Worm (Caenorhabditis elegans): ENCODE results near the gene rsp-2.
A peak's percentile ranks its signal among the peaks of the same experiment; 100 is the strongest.

rsp-2 gene

ce11 chrII:11453025-11453424, 270 bp upstream of the rsp-2 start, which contains the start of gene rsp-1 (continued):
- peak; percentile 92 for TF ChIP-seq nhr-85 (tag)
- TF ChIP-seq rnt-1 (tag; optimal IDR thresholded peaks at IDR 0.05), result peak; percentile 94
- TF ChIP-seq lin-35 (GFP tag; optimal IDR thresholded peaks at IDR 0.05), result peak; percentile 90 to 94
- no peak for TF ChIP-seq tlp-1 (tag; optimal IDR thresholded peaks at IDR 0.05)
- TF ChIP-seq xbp-1 (tag; optimal IDR thresholded peaks at IDR 0.05), result peak; percentile 90
- TF ChIP-seq C16A3.4 (tag; optimal IDR thresholded peaks at IDR 0.05), result peak; percentile 95
- peak; percentile 89 for TF ChIP-seq lin-14 (GFP tag; optimal IDR thresholded peaks at IDR 0.05)
- TF ChIP-seq hpl-2 (GFP tag; optimal IDR thresholded peaks at IDR 0.05), result peak; percentile 80
- no peak for TF ChIP-seq mab-9 (GFP tag; IDR thresholded peaks at IDR 0.05)
- TF ChIP-seq elt-3 (tag; optimal IDR thresholded peaks at IDR 0.05), result peak in 4 of 6 experiments; percentile 24 to 96 (median 67)
- no peak for TF ChIP-seq ceh-90 (tag; optimal IDR thresholded peaks at IDR 0.05)
- TF ChIP-seq elt-2 (tag; optimal IDR thresholded peaks at IDR 0.05), result peak; percentile 76
- TF ChIP-seq nhr-71 (tag; optimal IDR thresholded peaks at IDR 0.05), result peak; percentile 93
- peak; percentile 29 for TF ChIP-seq fkh-4 (tag; optimal IDR thresholded peaks at IDR 0.05; ENCODE audit: borderline replicate concordance)
- peak; percentile 91 for TF ChIP-seq nhr-47 (tag; optimal IDR thresholded peaks at IDR 0.05)
- peak; percentile 89 for TF ChIP-seq dsc-1 (tag; optimal IDR thresholded peaks at IDR 0.05)
- peak; percentile 78 for TF ChIP-seq nhr-77 (tag; optimal IDR thresholded peaks at IDR 0.05)
- TF ChIP-seq nhr-19 (GFP tag; conservative IDR thresholded peaks at IDR 0.05), result peak; percentile 90
- no peak; the same call in 1 of the 2 replicates for TF ChIP-seq ceh-88 (GFP tag; IDR thresholded peaks at IDR 0.05)
- TF ChIP-seq lin-13 (GFP tag; optimal IDR thresholded peaks at IDR 0.05), result peak; percentile 89
- no peak for TF ChIP-seq egl-27 (tag; optimal IDR thresholded peaks at IDR 0.05)
- peak; percentile 17 for TF ChIP-seq aha-1 (tag; optimal IDR thresholded peaks at IDR 0.05)
- peak; percentile 84 for TF ChIP-seq lin-15B (tag; optimal IDR thresholded peaks at IDR 0.05)
- TF ChIP-seq ztf-11 (tag; optimal IDR thresholded peaks at IDR 0.05), result peak in 1 of 2 experiments; percentile 71
- peak; percentile 84 for TF ChIP-seq mep-1 (tag; optimal IDR thresholded peaks at IDR 0.05)
- peak; percentile 88 for TF ChIP-seq tbx-2 (tag; optimal IDR thresholded peaks at IDR 0.05)
- TF ChIP-seq nhr-20 (tag; optimal IDR thresholded peaks at IDR 0.05), result peak; percentile 94
- peak; percentile 82 for TF ChIP-seq C04F5.9 (tag; optimal IDR thresholded peaks at IDR 0.05)
- no peak for TF ChIP-seq nhr-12 (tag; optimal IDR thresholded peaks at IDR 0.05)
- TF ChIP-seq sup-37 (GFP tag; optimal IDR thresholded peaks at IDR 0.05), result peak; percentile 39
- TF ChIP-seq ceh-63 (GFP tag; optimal IDR thresholded peaks at IDR 0.05), result no peak
- TF ChIP-seq efl-3 (GFP tag; optimal IDR thresholded peaks at IDR 0.05), result no peak
- TF ChIP-seq snpc-4 (tag; optimal IDR thresholded peaks at IDR 0.05), result peak; percentile 81
- no peak for TF ChIP-seq nhr-76 (tag; optimal IDR thresholded peaks at IDR 0.05)
- peak in 1 of 2 experiments; percentile 85 for TF ChIP-seq mdl-1 (tag; optimal IDR thresholded peaks at IDR 0.05)
- TF ChIP-seq sox-4 (tag; optimal IDR thresholded peaks at IDR 0.05), result peak; percentile 45
- TF ChIP-seq unc-130 (tag; optimal IDR thresholded peaks at IDR 0.05), result peak; percentile 91
- TF ChIP-seq pax-3 (tag; optimal IDR thresholded peaks at IDR 0.05), result peak; percentile 73
- peak; percentile 74 for TF ChIP-seq zip-4 (GFP tag; optimal IDR thresholded peaks at IDR 0.05)
- TF ChIP-seq F16B12.6 (tag; optimal IDR thresholded peaks at IDR 0.05), result peak; percentile 69
- peak; percentile 79 for TF ChIP-seq fkh-8 (tag; optimal IDR thresholded peaks at IDR 0.05)
- TF ChIP-seq isw-1 (GFP tag; IDR thresholded peaks at IDR 0.05), result peak; percentile 87
- peak; percentile 65 for TF ChIP-seq aly-2 (tag; optimal IDR thresholded peaks at IDR 0.05)
- peak; percentile 46 for TF ChIP-seq nhr-11 (tag; optimal IDR thresholded peaks at IDR 0.05)
- peak; percentile 78 for TF ChIP-seq fos-1 (tag; optimal IDR thresholded peaks at IDR 0.05)
- TF ChIP-seq alr-1 (tag; optimal IDR thresholded peaks at IDR 0.05; ENCODE audit: borderline replicate concordance), result no peak
- TF ChIP-seq unc-30 (tag; optimal IDR thresholded peaks at IDR 0.05), result no peak
- peak; percentile 27 for TF ChIP-seq blmp-1 (tag; optimal IDR thresholded peaks at IDR 0.05)
- TF ChIP-seq skn-1 (tag; optimal IDR thresholded peaks at IDR 0.05), result peak; percentile 83
- peak; percentile 49 for TF ChIP-seq egl-13 (tag; optimal IDR thresholded peaks at IDR 0.05)
- peak; percentile 91 to 94 for TF ChIP-seq lsy-2 (tag; optimal IDR thresholded peaks at IDR 0.05)
- TF ChIP-seq ztf-4 (tag; optimal IDR thresholded peaks at IDR 0.05), result peak; percentile 84
- TF ChIP-seq grh-1 (GFP tag; IDR thresholded peaks at IDR 0.05), result peak; percentile 80
